Fruit fly (Drosophila melanogaster) whole organism, embryonic: Measurements from ENCODE around the gene SNRPG.
A peak's percentile ranks its signal among the peaks of the same experiment; 100 is the strongest.

Experiments
- ATbp ChIP-seq: fragments of 200-800 bp; sonication (Bioruptor generic); optimal IDR thresholded peaks from 2 replicates; lab custom pipeline; 2017; ENCODE audit warnings: missing biosample characterization, mild to moderate bottlenecking, missing genetic modification characterization, missing genetic modification reagents
- CG10147 ChIP-seq: fragments of 200-800 bp; sonication (Bioruptor generic); optimal IDR thresholded peaks from 2 replicates; lab custom pipeline; 2019; ENCODE audit warnings: missing biosample characterization, mild to moderate bottlenecking, missing genetic modification characterization, moderate library complexity
- CG10267 ChIP-seq: fragments of 200-800 bp; sonication (Bioruptor generic); optimal IDR thresholded peaks from 2 replicates; lab custom pipeline; 2018; ENCODE audit warnings: missing biosample characterization, mild to moderate bottlenecking, missing genetic modification characterization, moderate library complexity
- CG10654 ChIP-seq: fragments of 200-800 bp; sonication (Bioruptor generic); optimal IDR thresholded peaks from 2 replicates; lab custom pipeline; 2016; ENCODE audit warnings: missing biosample characterization, missing genetic modification characterization
- CG10959 ChIP-seq: fragments of 200-800 bp; sonication (Bioruptor generic); IDR thresholded peaks from 2 replicates; pipeline ENCODE4 v1.3.6; 2022; ENCODE audit warnings: missing biosample characterization, missing genetic modification characterization
- CG13287 ChIP-seq: fragments of 200-800 bp; sonication (Bioruptor generic); IDR thresholded peaks from 2 replicates; pipeline ENCODE4 v1.3.6; 2022; ENCODE audit warnings: missing biosample characterization, missing genetic modification characterization; ENCODE audit not compliant: partially characterized antibody
- CG14710 ChIP-seq: fragments of 200-800 bp; sonication (Bioruptor generic); optimal IDR thresholded peaks from 3 replicates; lab custom pipeline; 2019; ENCODE audit warnings: missing biosample characterization, mild to moderate bottlenecking, missing genetic modification characterization, moderate library complexity
- CG14860 ChIP-seq: fragments of 200-800 bp; sonication (Bioruptor generic); IDR thresholded peaks from 3 replicates; pipeline ENCODE4 v1.3.6; 2022; ENCODE audit warnings: missing biosample characterization, missing genetic modification characterization; ENCODE audit not compliant: partially characterized antibody
- CG15479 ChIP-seq: fragments of 200-800 bp; sonication (Bioruptor generic); optimal IDR thresholded peaks from 3 replicates; lab custom pipeline; 2019; ENCODE audit warnings: missing biosample characterization, mild to moderate bottlenecking, missing genetic modification characterization, moderate library complexity
- CG16813 ChIP-seq: fragments of 200-800 bp; sonication (Bioruptor generic); IDR thresholded peaks from 3 replicates; pipeline ENCODE4 v1.3.6; 2022; ENCODE audit warnings: missing biosample characterization, missing genetic modification characterization; ENCODE audit not compliant: partially characterized antibody
- CG17385 ChIP-seq: fragments of 200-800 bp; sonication (Bioruptor generic); optimal IDR thresholded peaks from 3 replicates; lab custom pipeline; 2018; ENCODE audit warnings: missing biosample characterization, mild to moderate bottlenecking, missing genetic modification characterization
- CG17912 ChIP-seq: fragments of 200-800 bp; sonication (Bioruptor generic); optimal IDR thresholded peaks from 2 replicates; lab custom pipeline; 2018; ENCODE audit warnings: missing biosample characterization, mild to moderate bottlenecking, missing genetic modification characterization
- CG18764 ChIP-seq: fragments of 200-800 bp; sonication (Bioruptor generic); optimal IDR thresholded peaks from 3 replicates; lab custom pipeline; 2016; ENCODE audit warnings: missing biosample characterization, missing genetic modification characterization
- CG2129 ChIP-seq: fragments of 200-800 bp; sonication (Bioruptor generic); IDR thresholded peaks from 2 replicates; pipeline ENCODE4 v1.3.6; 2022; ENCODE audit warnings: missing biosample characterization, missing genetic modification characterization; ENCODE audit not compliant: partially characterized antibody
- CG42726 ChIP-seq: fragments of 200-800 bp; sonication (Bioruptor generic); IDR thresholded peaks from 2 replicates; pipeline ENCODE4 v1.3.6; 2022; ENCODE audit warnings: missing biosample characterization, missing genetic modification characterization; ENCODE audit not compliant: partially characterized antibody
- CG6654 ChIP-seq: fragments of 200-800 bp; sonication (Bioruptor generic); optimal IDR thresholded peaks from 2 replicates; lab custom pipeline; 2017; ENCODE audit warnings: missing biosample characterization, mild to moderate bottlenecking, missing genetic modification characterization
- CG6765 ChIP-seq: fragments of 200-800 bp; sonication (Bioruptor generic); optimal IDR thresholded peaks from 3 replicates; lab custom pipeline; 2017; ENCODE audit warnings: missing biosample characterization, mild to moderate bottlenecking, missing genetic modification characterization
- D ChIP-seq, 2 experiments: fragments of 200-800 bp in 1 of 2; fragments of >200 bp in 1 of 2; sonication (Bioruptor generic) in 1 of 2; optimal IDR thresholded peaks; 2 replicates in 1 of 2; 3 replicates in 1 of 2; lab custom pipeline; 2017; ENCODE audit warnings: mild to moderate bottlenecking in 1 of 2, missing biosample characterization in 1 of 2, missing genetic modification characterization in 1 of 2, missing genetic modification reagents in 1 of 2
- Dfd ChIP-seq, 2 experiments: fragments of >200 bp; optimal IDR thresholded peaks; 2 replicates each; lab custom pipeline; 2017; ENCODE audit warnings: missing biosample characterization in 2 of 2, missing genetic modification characterization in 2 of 2
- ERR ChIP-seq: fragments of 200-800 bp; sonication (Bioruptor generic); optimal IDR thresholded peaks from 2 replicates; lab custom pipeline; 2016; ENCODE audit warnings: missing biosample characterization, missing genetic modification characterization
- Elba2 ChIP-seq: fragments of 200-800 bp; sonication (Bioruptor generic); optimal IDR thresholded peaks from 3 replicates; lab custom pipeline; 2016; ENCODE audit warnings: missing biosample characterization, missing genetic modification characterization
- Ets97D ChIP-seq: fragments of 200-800 bp; sonication (Bioruptor generic); optimal IDR thresholded peaks from 3 replicates; lab custom pipeline; 2016; ENCODE audit warnings: missing biosample characterization, missing genetic modification characterization
- Lpt ChIP-seq: fragments of >200 bp; optimal IDR thresholded peaks from 2 replicates; lab custom pipeline; 2018; ENCODE audit warnings: missing biosample characterization, missing genetic modification characterization
- MESR4 ChIP-seq: fragments of 200-800 bp; sonication (Bioruptor generic); optimal IDR thresholded peaks from 2 replicates; lab custom pipeline; 2018; ENCODE audit warnings: missing biosample characterization, mild to moderate bottlenecking, missing genetic modification characterization, moderate library complexity
- Myb ChIP-seq: fragments of 200-800 bp; sonication (Bioruptor generic); optimal IDR thresholded peaks from 2 replicates; lab custom pipeline; 2016; ENCODE audit warnings: missing biosample characterization, missing genetic modification characterization
- Pdp1 ChIP-seq, 2 experiments: fragments of 200-800 bp; sonication (Bioruptor generic); optimal IDR thresholded peaks; 3 replicates each; lab custom pipeline; 2016; ENCODE audit warnings: missing biosample characterization in 2 of 2, missing genetic modification characterization in 2 of 2, mild to moderate bottlenecking in 1 of 2, moderate library complexity in 1 of 2
- Spps ChIP-seq: fragments of 200-800 bp; sonication (Bioruptor generic); optimal IDR thresholded peaks from 2 replicates; lab custom pipeline; 2018; ENCODE audit warnings: missing biosample characterization, mild to moderate bottlenecking, missing genetic modification characterization
- Taf1 ChIP-seq: fragments of 200-800 bp; sonication (Bioruptor generic); IDR thresholded peaks from 2 replicates; pipeline ENCODE4 v1.3.6; 2022; ENCODE audit warnings: missing biosample characterization, missing genetic modification characterization
- Trl ChIP-seq, 3 experiments: fragments of >200 bp in 2 of 3; fragments of 200-800 bp in 1 of 3; sonication (Bioruptor generic) in 1 of 3; optimal IDR thresholded peaks; 2 replicates in 1 of 3; 3 replicates in 2 of 3; lab custom pipeline; 2016 to 2017; ENCODE audit warnings: missing biosample characterization in 1 of 3, missing genetic modification characterization in 1 of 3
- bbx ChIP-seq: fragments of 200-800 bp; sonication (Bioruptor generic); IDR thresholded peaks from 2 replicates; pipeline ENCODE4 v1.3.6; 2022; ENCODE audit warnings: missing biosample characterization, missing genetic modification characterization; ENCODE audit not compliant: partially characterized antibody
- chinmo ChIP-seq: fragments of 200-800 bp; sonication (Bioruptor generic); IDR thresholded peaks from 4 replicates; pipeline ENCODE4 v1.3.6; 2022; ENCODE audit warnings: missing biosample characterization, missing genetic modification characterization; ENCODE audit not compliant: partially characterized antibody
- dm ChIP-seq: fragments of 200-800 bp; sonication (Bioruptor generic); optimal IDR thresholded peaks from 3 replicates; lab custom pipeline; 2016; ENCODE audit warnings: missing biosample characterization, missing genetic modification characterization
- esg ChIP-seq: fragments of 200-800 bp; sonication (Bioruptor generic); conservative IDR thresholded peaks from 2 replicates; pipeline ENCODE4 v1.3.6; 2022; ENCODE audit warnings: missing biosample characterization, missing genetic modification characterization
- gcm2 ChIP-seq: fragments of 200-800 bp; sonication (Bioruptor generic); optimal IDR thresholded peaks from 2 replicates; lab custom pipeline; 2016; ENCODE audit warnings: missing biosample characterization, missing genetic modification characterization
- insv ChIP-seq, 2 experiments: fragments of 200-800 bp; sonication (Bioruptor generic); optimal IDR thresholded peaks; 3 replicates each; lab custom pipeline; 2016 to 2018; ENCODE audit warnings: missing biosample characterization in 2 of 2, missing genetic modification characterization in 2 of 2
- knrl ChIP-seq: fragments of 200-800 bp; sonication (Bioruptor generic); IDR thresholded peaks from 3 replicates; pipeline ENCODE4 v1.3.6; 2022; ENCODE audit warnings: missing biosample characterization, missing genetic modification characterization; ENCODE audit not compliant: partially characterized antibody
- pho ChIP-seq: fragments of 200-800 bp; sonication (Bioruptor generic); optimal IDR thresholded peaks from 2 replicates; lab custom pipeline; 2016; ENCODE audit warnings: missing biosample characterization, missing genetic modification characterization
- pzg ChIP-seq: fragments of 200-800 bp; sonication (Bioruptor generic); optimal IDR thresholded peaks from 3 replicates; lab custom pipeline; 2018; ENCODE audit warnings: missing biosample characterization, mild to moderate bottlenecking, missing genetic modification characterization, moderate library complexity
- sr ChIP-seq: fragments of 200-800 bp; sonication (Bioruptor generic); IDR thresholded peaks from 3 replicates; pipeline ENCODE4 v1.3.6; 2022; ENCODE audit warnings: missing biosample characterization, missing genetic modification characterization
- twi ChIP-seq: fragments of 200-800 bp; optimal IDR thresholded peaks from 2 replicates; lab custom pipeline; 2019; ENCODE audit warnings: missing biosample characterization, mild to moderate bottlenecking, missing genetic modification characterization, moderate library complexity
- zfh1 ChIP-seq: fragments of 200-800 bp; sonication (Bioruptor generic); IDR thresholded peaks from 3 replicates; pipeline ENCODE4 v1.3.6; 2022; ENCODE audit warnings: missing biosample characterization, missing genetic modification characterization
- zfh2 ChIP-seq: fragments of 200-800 bp; sonication (Bioruptor generic); optimal IDR thresholded peaks from 2 replicates; lab custom pipeline; 2016; ENCODE audit warnings: missing biosample characterization, missing genetic modification characterization

Gene SNRPG

dm6 chrX:16610601-16611058 lies 29.6 kb downstream of the SNRPG start, which contains the start of gene mbt (continued):
- TF ChIP-seq CG10959 (GFP tag; lab: Robert Waterston, UW) (no peak), CG14710 (tag; lab: Kevin White, UChicago) (peak; percentile 67), Lpt (GFP tag; lab: Kevin White, UChicago) (no peak), zfh1 (GFP tag; lab: Robert Waterston, UW) (0 out of 3 replicates have a peak, but pooled peaks have one; percentile 24), Dfd (GFP tag; optimal IDR thresholded peaks at IDR 0.05; lab: Kevin White, UChicago) (no peak), Spps (tag; lab: Kevin White, UChicago) (no peak), insv (GFP tag; optimal IDR thresholded peaks at IDR 0.05; lab: Kevin White, UChicago) (peak in 1 of 2 experiments; percentile 56), CG17385 (peak; percentile 14), CG13287 (GFP tag; lab: Robert Waterston, UW) (peak; percentile 92), CG10267 (tag; lab: Kevin White, UChicago) (peak; percentile 43), Taf1 (GFP tag; lab: Robert Waterston, UW) (no peak), knrl (GFP tag; lab: Robert Waterston, UW) (peak; percentile 92), Trl (optimal IDR thresholded peaks at IDR 0.05; lab: Kevin White, UChicago) (no peak), Trl (GFP tag; optimal IDR thresholded peaks at IDR 0.05; lab: Kevin White, UChicago) (peak; percentile 12), ERR (GFP tag; lab: Kevin White, UChicago) (peak; percentile 22), esg (GFP tag; lab: Robert Waterston, UW) (no peak), Myb (GFP tag; lab: Kevin White, UChicago) (peak; percentile 94), MESR4 (GFP tag; lab: Kevin White, UChicago) (peak; percentile 94), CG15479 (GFP tag; lab: Kevin White, UChicago) (peak; percentile 50), Pdp1 (GFP tag; optimal IDR thresholded peaks at IDR 0.05; lab: Kevin White, UChicago) (peak in 1 of 2 experiments; percentile 7), CG2129 (GFP tag; lab: Robert Waterston, UW) (peak; percentile 48), twi (peak; percentile 4), chinmo (GFP tag; lab: Robert Waterston, UW) (peak; percentile 76; the same call in 1 of the 4 replicates), D (optimal IDR thresholded peaks at IDR 0.05; lab: Kevin White, UChicago) (peak; percentile 59), D (GFP tag; optimal IDR thresholded peaks at IDR 0.05; lab: Kevin White, UChicago) (no peak), CG18764 (GFP tag; lab: Kevin White, UChicago) (no peak), CG16813 (GFP tag; lab: Robert Waterston, UW) (peak; percentile 91), ATbp (GFP tag; lab: Kevin White, UChicago) (no peak), pzg (GFP tag; lab: Kevin White, UChicago) (peak; percentile 93), CG17912 (GFP tag; lab: Kevin White, UChicago) (peak; percentile 16), Ets97D (GFP tag; lab: Kevin White, UChicago) (peak; percentile 74), Elba2 (GFP tag; lab: Kevin White, UChicago) (peak; percentile 64), CG10147 (GFP tag; lab: Kevin White, UChicago) (peak; percentile 55), pho (GFP tag; lab: Kevin White, UChicago) (peak; percentile 14), CG10654 (GFP tag; lab: Kevin White, UChicago) (no peak), sr (GFP tag; lab: Robert Waterston, UW) (no peak), bbx (GFP tag; lab: Robert Waterston, UW) (peak; percentile 94), gcm2 (GFP tag; lab: Kevin White, UChicago) (peak; percentile 14), CG6765 (GFP tag; lab: Kevin White, UChicago) (no peak), CG6654 (GFP tag; lab: Kevin White, UChicago) (no peak), CG42726 (GFP tag; lab: Robert Waterston, UW) (peak; percentile 95), zfh2 (GFP tag; lab: Kevin White, UChicago) (peak; percentile 25), CG14860 (GFP tag; lab: Robert Waterston, UW) (peak; percentile 82), dm (GFP tag; lab: Kevin White, UChicago) (peak; percentile 6)
- TF ChIP-seq, all 482 proteins: peak for 130
